Fruit fly (Drosophila melanogaster) whole organism: ENCODE measurements around the gene Msr-110.

Source experiments
- CG8478 ChIP-seq: fragments of >200 bp; optimal IDR thresholded peaks from 2 replicates; lab custom pipeline; 2018; ENCODE audit warnings: inconsistent platforms
- Dll ChIP-seq: fragments of >200 bp; optimal IDR thresholded peaks from 2 replicates; lab custom pipeline; 2017
- EcR ChIP-seq, 2 experiments: fragments of >200 bp; optimal IDR thresholded peaks; 2 replicates each; lab custom pipeline; 2017; ENCODE audit warnings: missing biosample characterization in 2 of 2, missing genetic modification characterization in 2 of 2, missing genetic modification reagents in 2 of 2
- pan ChIP-seq: fragments of >200 bp; optimal IDR thresholded peaks from 2 replicates; lab custom pipeline; 2017
- psq ChIP-seq: fragments of >200 bp; optimal IDR thresholded peaks from 2 replicates; lab custom pipeline; 2017
- usp ChIP-seq: fragments of >200 bp; optimal IDR thresholded peaks from 2 replicates; lab custom pipeline; 2017; ENCODE audit warnings: missing biosample characterization, missing genetic modification characterization, mixed read lengths

Gene Msr-110

DNA sequence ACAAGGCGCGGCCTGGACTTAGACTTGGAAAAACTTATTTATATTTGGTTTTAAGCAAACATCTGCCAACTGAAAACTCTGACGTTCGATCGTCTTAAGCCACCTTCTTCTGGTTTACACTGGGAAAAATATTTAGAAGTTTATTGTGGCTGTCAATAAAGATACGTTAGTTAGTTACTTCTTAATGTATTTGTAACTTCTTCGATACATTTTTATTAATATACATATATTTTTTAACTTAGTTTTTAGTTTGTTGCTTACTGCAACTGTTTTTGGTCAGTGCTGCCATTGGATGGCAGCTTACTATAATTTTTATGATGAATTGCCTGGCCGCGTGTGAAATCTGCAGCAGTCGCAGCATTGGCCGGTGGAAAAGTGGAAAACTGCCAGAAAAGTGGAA lies 32.3 kb upstream of the Msr-110 start:
- TF ChIP-seq psq (lab: Kevin White, UChicago) (no peak), Dll (lab: Kevin White, UChicago) (no peak), CG8478 (lab: Kevin White, UChicago) (no peak), pan (lab: Kevin White, UChicago) (no peak), usp (GFP tag; lab: Kevin White, UChicago) (no peak), EcR (GFP tag; optimal IDR thresholded peaks at IDR 0.05; lab: Kevin White, UChicago) (no peak)

DNA sequence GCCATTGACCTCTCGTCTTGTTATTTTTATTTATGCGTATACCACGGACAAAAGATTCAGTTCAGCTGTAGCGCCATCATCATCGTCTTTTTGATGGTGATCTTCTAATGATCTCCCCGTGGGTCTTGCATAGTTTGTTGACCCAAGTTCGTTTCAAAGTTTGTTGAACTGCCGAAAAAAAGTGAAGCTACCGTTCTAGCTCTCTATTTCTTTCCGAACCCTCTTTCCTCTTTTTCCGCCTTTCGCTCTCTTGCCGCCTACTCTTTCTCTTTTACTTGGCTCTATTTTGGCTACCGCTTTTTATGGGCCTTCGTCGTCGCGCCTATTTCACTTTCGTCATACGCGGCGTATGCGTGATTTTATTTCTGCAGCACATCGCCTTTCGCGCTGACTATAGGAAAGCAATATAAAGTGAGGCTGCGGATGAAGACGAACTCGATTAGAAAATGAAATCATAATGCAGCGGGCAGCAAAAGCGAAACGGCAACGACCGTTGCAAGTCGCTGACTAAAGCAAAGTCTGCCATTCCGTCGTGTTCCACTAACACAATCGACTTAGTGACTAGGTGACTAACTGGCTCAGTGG lies 31.7 kb upstream of the Msr-110 start:
- no peak for TF ChIP-seq psq (lab: Kevin White, UChicago)
- no peak for TF ChIP-seq Dll (lab: Kevin White, UChicago)
- TF ChIP-seq EcR (GFP tag; optimal IDR thresholded peaks at IDR 0.05; lab: Kevin White, UChicago) = no peak
- no peak for TF ChIP-seq pan (lab: Kevin White, UChicago)
- no peak for TF ChIP-seq CG8478 (lab: Kevin White, UChicago)
- no peak for TF ChIP-seq usp (GFP tag; lab: Kevin White, UChicago)

DNA sequence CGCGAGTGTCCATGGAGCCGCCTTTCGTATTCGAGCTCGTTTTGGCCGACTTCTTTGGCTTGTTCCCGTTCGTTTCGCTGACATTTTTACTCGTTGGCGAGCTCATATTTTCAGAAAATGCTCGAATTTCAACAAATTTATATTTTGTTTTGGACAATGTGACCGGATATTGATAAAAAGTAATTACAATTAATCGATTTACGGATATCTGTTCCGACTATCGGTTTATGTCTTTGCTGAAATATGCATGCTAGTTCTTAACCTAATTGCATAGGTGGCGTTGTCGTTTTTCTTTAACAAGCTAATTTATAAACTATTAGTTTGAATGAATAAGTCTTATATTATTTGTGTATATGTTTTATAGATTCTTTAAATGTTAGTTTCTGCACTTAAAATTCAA lies 31.0 kb upstream of the Msr-110 start, which contains the start of gene Eaf6:
TSS of gene Eaf6 (minus strand) at position 173 of the 400 bp plus-strand sequence.
- no peak for TF ChIP-seq psq (lab: Kevin White, UChicago)
- TF ChIP-seq EcR (GFP tag; optimal IDR thresholded peaks at IDR 0.05; lab: Kevin White, UChicago) = no peak

DNA sequence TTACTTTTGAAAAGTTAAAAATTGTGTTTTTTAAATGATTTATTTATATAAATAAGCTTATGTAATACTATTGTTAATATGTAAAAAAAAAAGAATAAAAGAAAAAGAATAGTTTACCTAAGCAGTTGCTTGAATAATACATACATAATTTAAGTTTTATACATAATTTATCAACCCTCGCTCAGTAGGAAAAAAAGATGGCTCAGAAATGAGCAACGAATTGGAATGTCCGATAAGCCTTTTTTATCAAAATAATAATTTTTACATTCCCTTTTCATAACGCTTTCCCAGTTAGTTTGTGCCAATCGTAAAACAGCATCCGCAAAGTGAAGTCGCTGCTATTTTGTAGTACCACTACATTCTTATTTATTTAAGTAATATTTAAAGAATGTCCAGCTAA lies 27.3 kb upstream of the Msr-110 start, which contains the start of gene mthl2:
TSS of gene mthl2 (plus strand) at position 301 of the 400 bp plus-strand sequence.
- no peak for TF ChIP-seq EcR (GFP tag; optimal IDR thresholded peaks at IDR 0.05; lab: Kevin White, UChicago)
- no peak for TF ChIP-seq CG8478 (lab: Kevin White, UChicago)
- TF ChIP-seq Dll (lab: Kevin White, UChicago) = no peak
- no peak for TF ChIP-seq usp (GFP tag; lab: Kevin White, UChicago)
- no peak for TF ChIP-seq pan (lab: Kevin White, UChicago)
- no peak for TF ChIP-seq psq (lab: Kevin White, UChicago)

DNA sequence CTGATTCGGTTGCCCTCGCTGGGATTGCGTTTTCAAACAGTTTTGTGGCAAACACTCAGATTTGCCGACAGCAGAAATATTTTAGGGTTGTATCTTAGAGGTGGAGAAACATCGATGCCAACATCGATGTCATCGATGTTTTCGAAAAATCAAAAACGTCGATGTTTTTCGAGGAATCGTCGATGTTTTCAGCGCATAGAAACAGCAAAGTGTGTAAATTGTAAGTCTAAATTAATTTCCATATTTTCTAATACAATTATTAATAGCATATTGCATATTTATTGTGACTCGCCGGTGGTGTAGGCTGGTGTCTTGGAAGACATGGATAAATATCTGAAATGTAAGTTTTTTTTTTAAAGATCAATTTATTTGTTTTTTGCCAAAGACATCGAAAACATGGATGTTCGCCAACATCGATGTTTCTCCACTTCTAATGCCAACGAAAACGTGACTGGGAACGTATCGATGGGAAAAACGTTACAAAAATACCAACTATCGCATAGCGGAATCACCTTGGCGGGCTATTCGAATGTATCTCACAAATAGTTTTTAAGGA lies 26.8 kb upstream of the Msr-110 start, which contains the start of gene TM9SF3:
TSS of gene TM9SF3 (minus strand) at position 120 of the 556 bp plus-strand sequence.
- TF ChIP-seq EcR (GFP tag; optimal IDR thresholded peaks at IDR 0.05; lab: Kevin White, UChicago) (no peak), CG8478 (lab: Kevin White, UChicago) (no peak), Dll (lab: Kevin White, UChicago) (no peak), psq (lab: Kevin White, UChicago) (no peak), pan (lab: Kevin White, UChicago) (no peak), usp (GFP tag; lab: Kevin White, UChicago) (no peak)

DNA sequence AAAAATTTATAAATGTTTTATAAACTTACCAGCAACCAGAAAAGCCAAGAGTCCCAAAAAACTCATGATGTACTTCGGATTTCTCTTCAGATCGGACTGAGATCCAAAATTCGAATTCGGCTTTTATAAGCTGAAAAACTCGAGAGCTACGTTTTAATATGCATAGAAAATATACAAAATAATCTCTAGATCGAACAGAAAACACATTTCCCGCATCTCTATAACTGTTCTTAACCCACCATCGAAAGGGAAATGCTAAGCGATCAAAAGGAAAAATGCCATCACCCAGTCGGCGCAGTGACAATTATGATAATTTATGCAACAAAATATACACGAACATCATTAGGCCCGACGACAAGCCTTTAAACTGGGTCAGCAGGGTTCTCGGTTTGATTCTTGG lies 22.4 kb upstream of the Msr-110 start, which contains the start of gene CG10591:
TSS of gene CG10591 (minus strand) at position 101 of the 400 bp plus-strand sequence.
- TF ChIP-seq pan (lab: Kevin White, UChicago) (no peak), psq (lab: Kevin White, UChicago) (no peak), usp (GFP tag; lab: Kevin White, UChicago) (no peak), CG8478 (lab: Kevin White, UChicago) (no peak), Dll (lab: Kevin White, UChicago) (no peak), EcR (GFP tag; optimal IDR thresholded peaks at IDR 0.05; lab: Kevin White, UChicago) (no peak)

DNA sequence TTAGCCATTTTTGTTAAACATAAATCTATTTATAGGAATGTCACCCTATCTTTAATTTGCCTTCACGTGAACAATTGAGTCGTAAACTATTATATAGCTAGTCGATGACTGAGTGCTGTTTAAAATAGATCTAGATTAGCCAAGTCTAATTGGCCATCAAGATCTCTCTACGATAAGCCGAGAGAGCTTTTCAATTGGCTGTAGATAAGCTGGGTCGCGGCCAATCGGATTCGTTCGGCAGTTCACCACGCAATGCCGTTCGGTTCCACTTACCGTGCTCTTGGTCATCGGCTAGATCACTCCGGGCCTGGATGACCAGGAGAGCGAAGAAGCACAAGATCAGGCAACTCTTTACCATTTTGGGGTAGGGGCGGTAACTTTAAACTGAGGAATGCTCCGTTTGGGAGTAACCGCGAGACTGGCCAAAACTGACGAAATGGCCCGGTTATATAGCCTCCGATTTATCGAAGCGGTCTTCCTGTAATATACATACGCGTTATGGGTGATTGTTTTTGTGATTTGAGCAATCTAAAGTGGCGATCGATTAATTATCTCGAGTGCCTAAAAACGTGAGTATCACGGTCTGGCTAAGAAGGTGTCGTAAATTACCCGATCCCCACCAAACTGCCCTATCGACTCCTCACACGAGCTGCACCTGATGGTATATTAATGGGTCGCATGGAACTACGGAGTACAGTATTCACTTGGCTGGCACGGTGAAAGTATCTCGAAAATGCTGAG lies 17.9 kb upstream of the Msr-110 start, which contains the start of the genes Alp10 and Alp9:
TSS of gene Alp10 (minus strand) at position 420 of the 741 bp plus-strand sequence.
TSS of gene Alp9 (plus strand) at position 690 of the 741 bp plus-strand sequence.
- no peak for TF ChIP-seq usp (GFP tag; lab: Kevin White, UChicago)
- TF ChIP-seq EcR (GFP tag; optimal IDR thresholded peaks at IDR 0.05; lab: Kevin White, UChicago) = no peak

DNA sequence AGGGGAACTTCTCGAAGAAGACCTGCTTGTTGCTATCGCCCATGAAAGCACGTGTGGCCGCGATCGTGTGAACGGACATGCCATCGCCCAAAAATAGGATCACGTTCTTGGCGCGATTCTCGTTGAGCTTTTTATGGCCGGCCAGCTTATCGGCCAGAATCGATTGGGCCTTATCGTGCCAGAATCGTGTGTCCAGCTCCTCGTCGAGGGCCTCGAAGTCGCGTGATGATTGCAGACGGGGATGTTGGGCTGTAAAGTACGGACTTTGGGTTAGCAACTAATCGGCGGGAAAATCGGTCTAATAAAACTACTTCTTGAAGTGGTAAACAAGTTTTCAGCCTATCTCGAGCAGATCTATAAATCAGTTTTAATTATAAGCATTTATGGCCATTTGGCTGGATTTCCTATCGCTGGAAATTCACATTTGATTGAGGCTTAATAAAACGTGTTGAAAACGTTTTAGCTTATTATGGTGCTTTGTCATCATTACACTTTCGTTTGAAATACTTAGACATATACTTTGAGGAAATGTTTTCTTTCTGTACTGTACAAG lies 17.1 kb upstream of the Msr-110 start:
- TF ChIP-seq EcR (GFP tag; optimal IDR thresholded peaks at IDR 0.05; lab: Kevin White, UChicago) (no peak), pan (lab: Kevin White, UChicago) (no peak), usp (GFP tag; lab: Kevin White, UChicago) (no peak), psq (lab: Kevin White, UChicago) (no peak), Dll (lab: Kevin White, UChicago) (no peak), CG8478 (lab: Kevin White, UChicago) (no peak)

DNA sequence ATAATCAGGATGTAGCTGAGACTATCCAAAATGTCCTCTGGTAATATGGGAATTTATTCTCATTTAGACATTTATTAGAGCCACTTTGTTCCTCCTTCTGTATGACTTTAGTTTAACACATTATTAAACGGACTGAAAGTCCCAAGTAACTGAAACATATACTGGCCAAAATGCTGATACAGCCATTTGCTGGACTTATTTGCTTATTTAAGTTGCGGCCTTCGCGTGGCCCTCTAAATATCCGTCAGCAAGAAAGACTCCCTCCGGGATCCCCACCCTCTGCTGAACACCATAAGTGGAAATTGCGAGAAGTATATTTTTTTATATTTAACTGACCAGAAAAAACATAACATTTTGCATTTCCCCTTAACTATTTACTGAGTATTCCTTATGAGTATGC lies 15.3 kb upstream of the Msr-110 start, which contains the start of gene spo:
TSS of gene spo (minus strand) at position 135 of the 400 bp plus-strand sequence.
- TF ChIP-seq CG8478 (lab: Kevin White, UChicago) (no peak), psq (lab: Kevin White, UChicago) (no peak), usp (GFP tag; lab: Kevin White, UChicago) (no peak), pan (lab: Kevin White, UChicago) (no peak), Dll (lab: Kevin White, UChicago) (no peak), EcR (GFP tag; optimal IDR thresholded peaks at IDR 0.05; lab: Kevin White, UChicago) (no peak)

DNA sequence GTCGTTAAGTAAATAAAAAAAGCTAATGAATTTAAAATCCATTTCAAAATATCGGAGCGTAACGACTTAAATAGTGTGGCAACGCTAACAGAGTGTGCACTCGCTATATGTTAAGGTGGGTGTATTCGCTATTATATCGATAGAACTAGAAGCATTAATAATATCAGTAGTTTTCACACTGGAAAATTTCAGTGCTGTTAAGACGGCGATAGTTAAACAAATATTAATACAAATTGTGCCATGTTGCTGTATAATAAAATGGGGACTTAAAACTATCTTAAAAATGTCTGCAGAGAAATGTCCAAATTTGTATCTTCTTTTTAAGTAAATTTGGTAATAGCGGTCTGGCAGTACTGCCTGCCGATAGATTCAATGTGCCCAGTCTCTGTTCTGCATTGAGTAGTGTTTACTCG lies 6.2 kb upstream of the Msr-110 start:
- TF ChIP-seq Dll (lab: Kevin White, UChicago) = no peak
- no peak for TF ChIP-seq pan (lab: Kevin White, UChicago)
- TF ChIP-seq usp (GFP tag; lab: Kevin White, UChicago) = no peak
- TF ChIP-seq psq (lab: Kevin White, UChicago) = no peak
- TF ChIP-seq EcR (GFP tag; optimal IDR thresholded peaks at IDR 0.05; lab: Kevin White, UChicago) = no peak
- TF ChIP-seq CG8478 (lab: Kevin White, UChicago) = no peak
